Worm (Caenorhabditis elegans) whole organism, dauer: ENCODE measurements around the gene clec-80.

Experiments used
- unc-62 ChIP-seq: sonication (generic microtip); optimal IDR thresholded peaks from 2 replicates; lab custom pipeline; 2017; ENCODE audit warnings: missing biosample characterization, missing genetic modification reagents, missing genetic modification characterization

Gene clec-80

DNA sequence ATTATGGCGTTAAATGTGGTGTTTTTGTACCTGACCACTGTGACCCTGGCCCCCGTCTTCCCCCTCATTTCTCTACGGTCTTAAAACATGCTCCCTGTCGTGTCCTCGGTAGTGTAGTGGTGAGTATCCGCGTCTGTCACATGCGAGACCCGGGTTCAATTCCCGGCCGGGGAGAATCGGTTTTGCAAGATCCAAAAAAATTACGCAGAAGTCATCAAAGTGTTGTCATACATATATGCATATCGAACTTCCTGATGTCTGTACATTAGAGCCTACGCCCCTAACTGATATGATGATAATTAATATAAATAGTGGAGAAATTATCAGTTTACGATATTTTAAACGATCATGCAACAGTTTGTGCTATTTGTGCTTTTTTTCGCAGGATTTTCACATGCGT is 18.0 kb upstream of the clec-80 start, which contains the start of gene Y54G2A.45:
Y54G2A.45 (plus strand) TSS at position 333 of the 400 bp plus-strand sequence.
- no peak for TF ChIP-seq unc-62 (GFP tag; lab: Kevin White, UChicago)

DNA sequence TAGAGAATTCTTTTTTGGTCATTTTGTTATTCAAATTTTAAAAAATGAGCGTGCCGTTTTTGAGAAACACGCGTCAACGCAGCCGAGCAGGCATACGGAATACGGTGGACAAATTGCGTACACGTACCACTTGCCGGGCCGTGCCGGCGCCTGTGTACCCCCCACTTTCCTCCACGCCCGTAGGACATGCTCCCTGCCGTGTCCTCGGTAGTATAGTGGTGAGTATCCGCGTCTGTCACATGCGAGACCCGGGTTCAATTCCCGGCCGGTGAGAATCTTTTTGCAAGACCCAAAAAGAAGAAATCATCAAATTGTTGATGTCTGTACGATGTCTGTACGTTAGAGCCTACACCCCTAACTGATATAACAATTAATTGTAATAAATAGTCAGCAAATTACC is 15.4 kb upstream of the clec-80 start:
- no peak for TF ChIP-seq unc-62 (GFP tag; lab: Kevin White, UChicago)

DNA sequence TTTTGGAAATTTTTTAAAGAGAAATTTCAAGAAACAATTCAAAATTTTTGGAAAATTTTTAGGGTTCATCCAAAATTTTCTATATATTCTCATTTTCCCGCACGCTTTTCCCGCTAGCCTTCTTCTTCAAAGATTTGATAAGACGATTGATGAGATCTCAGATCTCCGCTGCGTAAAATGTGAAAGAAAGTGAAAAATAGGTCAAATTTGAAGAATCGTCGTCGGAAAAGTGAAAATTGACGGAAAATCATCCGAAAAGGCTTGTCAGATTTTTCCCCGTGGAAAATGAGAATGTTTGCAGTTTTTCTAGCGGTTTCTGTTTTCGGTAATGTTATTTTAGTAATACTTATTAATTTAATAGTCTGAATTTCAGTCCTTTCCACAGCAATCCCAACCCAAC is 14.3 kb upstream of the clec-80 start, which contains the start of gene Y54G2A.76:
Y54G2A.76 (plus strand) TSS at position 203 of the 400 bp plus-strand sequence.
- TF ChIP-seq unc-62 (GFP tag; lab: Kevin White, UChicago): no peak

DNA sequence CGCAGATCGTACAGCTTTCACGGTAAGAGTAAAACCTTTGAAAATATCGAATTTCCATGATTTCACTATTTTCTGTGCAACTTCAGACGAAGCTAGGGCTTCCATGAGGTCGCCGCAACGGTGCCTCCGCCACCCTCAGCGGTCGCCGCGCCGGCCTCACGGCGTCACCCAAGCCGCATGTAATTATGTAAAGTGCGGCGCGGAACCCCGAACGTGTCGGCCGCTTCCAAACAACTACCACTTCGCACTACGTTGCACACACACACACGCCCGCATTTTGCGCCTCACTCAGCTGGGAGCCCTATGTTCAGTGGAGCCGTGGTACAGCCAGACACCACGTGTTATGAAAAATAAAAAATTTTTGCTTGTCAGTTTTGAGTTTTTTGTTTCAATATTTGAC is 6.5 kb upstream of the clec-80 start:
- TF ChIP-seq unc-62 (GFP tag; lab: Kevin White, UChicago): no peak

- TF ChIP-seq unc-62 (GFP tag; lab: Kevin White, UChicago): no peak
Measured at ce11 chrIV:2819633-2820032, 3.9 kb upstream of the clec-80 start, which contains the start of gene Y54G2A.13. TSS of gene Y54G2A.13 (minus strand) at chrIV:2819733.

- TF ChIP-seq unc-62 (GFP tag; lab: Kevin White, UChicago): no peak
Measured at ce11 chrIV:2820408-2820807, 3.1 kb upstream of the clec-80 start, which contains the start of gene Y54G2A.37. TSS of gene Y54G2A.37 (plus strand) at chrIV:2820708.

DNA sequence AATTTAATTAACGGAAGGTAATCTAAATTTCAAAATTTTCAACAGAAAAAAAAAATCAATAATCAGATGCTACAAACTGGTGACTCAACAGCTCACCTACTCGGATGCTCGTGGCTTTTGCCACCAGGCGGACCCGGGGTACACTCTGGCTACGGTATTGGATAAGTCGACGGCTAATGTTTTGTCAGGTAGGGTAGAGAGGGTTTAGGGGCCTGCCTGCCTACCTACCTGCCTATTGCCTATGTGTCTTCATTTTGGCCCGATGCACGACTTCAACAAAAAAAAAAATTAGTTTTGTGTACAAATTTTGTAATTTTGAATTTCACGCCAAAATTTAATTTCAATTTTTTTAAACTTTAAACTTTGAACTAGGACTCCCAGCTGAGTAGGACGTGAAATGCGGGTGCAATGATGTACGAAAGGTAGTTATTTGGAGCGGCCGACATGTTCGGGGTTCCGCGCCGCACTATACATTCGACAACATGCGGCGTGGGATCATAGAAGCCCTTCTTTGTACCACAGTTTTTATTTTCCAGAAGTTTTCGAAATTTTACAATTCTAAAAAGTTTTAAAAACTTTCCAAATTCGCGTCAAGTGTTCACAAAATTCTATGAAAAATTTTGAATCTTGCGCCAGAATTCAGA is 2.0 kb downstream of the clec-80 start:
- TF ChIP-seq unc-62 (GFP tag; lab: Kevin White, UChicago): no peak

DNA sequence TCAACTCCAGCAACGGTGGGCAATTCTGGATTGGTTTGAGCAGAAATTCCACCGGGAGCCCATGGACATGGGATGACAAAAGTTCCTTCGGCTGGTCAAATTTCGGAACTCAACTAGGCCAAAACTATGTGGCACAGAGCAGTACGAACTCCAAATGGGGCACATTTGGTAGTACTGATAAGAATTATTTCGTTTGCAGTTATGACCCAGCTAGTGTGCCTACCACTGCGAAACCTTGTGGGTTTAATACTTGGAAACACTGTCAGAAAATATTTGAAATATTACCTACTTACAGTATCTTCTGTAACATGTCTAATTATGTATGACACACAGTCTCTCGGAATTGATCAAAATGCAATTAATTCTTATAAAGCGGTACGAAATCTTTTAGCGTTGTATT is 2.8 kb downstream of the clec-80 start:
- no peak for TF ChIP-seq unc-62 (GFP tag; lab: Kevin White, UChicago)

DNA sequence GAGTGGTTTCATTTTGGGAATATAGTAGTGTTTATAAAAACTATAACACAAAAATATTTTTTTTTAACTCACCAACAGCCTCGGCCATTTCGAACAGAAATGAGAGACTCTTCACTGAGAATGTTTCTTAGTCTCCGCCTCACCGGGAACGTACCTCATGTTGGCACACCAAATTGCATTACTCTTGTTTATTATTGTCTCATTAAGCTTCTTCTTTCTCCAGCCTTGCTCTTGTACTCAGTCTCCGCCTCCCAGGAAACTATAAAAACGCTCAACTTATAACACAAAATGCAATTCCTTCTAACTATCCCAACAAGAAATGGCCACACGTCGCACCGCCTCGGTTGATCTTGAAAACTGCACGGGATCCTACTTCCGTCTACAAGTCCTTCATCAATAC is 9.0 kb downstream of the clec-80 start, which contains the start of the genes Y54G2A.48 and pudl-1:
Y54G2A.48 (minus strand) TSS at position 101 of the 400 bp plus-strand sequence.
pudl-1 (plus strand) TSS at position 320 of the 400 bp plus-strand sequence.
- no peak for TF ChIP-seq unc-62 (GFP tag; lab: Kevin White, UChicago)

DNA sequence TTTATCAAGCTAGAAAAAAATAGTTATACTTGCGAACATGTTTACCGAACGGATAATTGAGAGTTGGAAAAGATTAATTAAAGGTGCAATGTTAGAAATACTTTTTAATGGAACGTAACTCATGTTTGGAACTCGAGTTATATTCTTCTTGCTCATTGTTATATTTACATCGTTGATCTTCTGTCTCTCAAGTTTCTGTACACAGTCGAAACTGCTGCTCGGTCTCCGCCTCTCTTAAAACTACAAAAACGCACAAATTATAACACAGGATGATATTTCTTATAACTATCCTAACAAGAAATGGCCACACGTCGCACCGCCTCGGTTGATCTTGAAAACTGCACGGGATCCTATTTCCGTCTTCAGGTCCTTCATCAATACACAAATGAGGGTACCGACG is 11.0 kb downstream of the clec-80 start, which contains the start of gene pudl-2:
pudl-2 (plus strand) TSS at position 301 of the 400 bp plus-strand sequence.
- TF ChIP-seq unc-62 (GFP tag; lab: Kevin White, UChicago): no peak

ce11 chrIV:2835364-2835763 is 11.8 kb downstream of the clec-80 start, which contains the start of gene clec-82:
TSS of gene clec-82 (plus strand) at chrIV:2835664.
- TF ChIP-seq unc-62 (GFP tag; lab: Kevin White, UChicago): no peak

ce11 chrIV:2838308-2838707 is 14.8 kb downstream of the clec-80 start, which contains the start of gene Y54G2A.7:
TSS of gene Y54G2A.7 (plus strand) at chrIV:2838608.
- TF ChIP-seq unc-62 (GFP tag; lab: Kevin White, UChicago): no peak

- no peak for TF ChIP-seq unc-62 (GFP tag; lab: Kevin White, UChicago)
Measured at ce11 chrIV:2841260-2841659, 17.7 kb downstream of the clec-80 start, which contains the start of gene clec-83. TSS of gene clec-83 (minus strand) at chrIV:2841472.

ce11 chrIV:2842162-2842561 is 18.6 kb downstream of the clec-80 start, which contains the start of gene clec-84:
TSS of gene clec-84 (plus strand) at chrIV:2842462.
- TF ChIP-seq unc-62 (GFP tag; lab: Kevin White, UChicago): no peak

- TF ChIP-seq unc-62 (GFP tag; lab: Kevin White, UChicago): no peak
Measured at ce11 chrIV:2843882-2844281, 20.3 kb downstream of the clec-80 start, which contains the start of gene Y54G2A.15. TSS of gene Y54G2A.15 (minus strand) at chrIV:2843982.

- no peak for TF ChIP-seq unc-62 (GFP tag; lab: Kevin White, UChicago)
Measured at ce11 chrIV:2846264-2846663, 22.7 kb downstream of the clec-80 start, which contains the start of gene Y54G2A.40. TSS of gene Y54G2A.40 (plus strand) at chrIV:2846476.
